Fruit fly (Drosophila melanogaster) whole organism, pupa: ENCODE data around the gene CG18180.
A peak's percentile ranks its signal among the peaks of the same experiment; 100 is the strongest.

Experiments
- CG10348 ChIP-seq: fragments of 200-800 bp; sonication (Bioruptor generic); IDR thresholded peaks from 2 replicates; pipeline ENCODE4 v1.3.6; 2022; ENCODE audit warnings: missing biosample characterization, missing genetic modification characterization
- CG12605 ChIP-seq: fragments of 200-800 bp; sonication (Bioruptor generic); IDR thresholded peaks from 2 replicates; pipeline ENCODE4 v1.3.6; 2022; ENCODE audit warnings: missing biosample characterization, missing genetic modification characterization
- CG13204 ChIP-seq: fragments of 200-800 bp; sonication (Bioruptor generic); optimal IDR thresholded peaks from 2 replicates; lab custom pipeline; 2018; ENCODE audit warnings: missing biosample characterization, mild to moderate bottlenecking, missing genetic modification characterization, moderate library complexity
- CG14655 ChIP-seq: fragments of 200-800 bp; sonication (Bioruptor generic); optimal IDR thresholded peaks from 3 replicates; lab custom pipeline; 2017; ENCODE audit warnings: mild to moderate bottlenecking, missing biosample characterization, missing genetic modification reagents, missing genetic modification characterization
- CG15710 ChIP-seq: fragments of 200-800 bp; sonication (Bioruptor generic); optimal IDR thresholded peaks from 2 replicates; lab custom pipeline; 2018; ENCODE audit warnings: missing biosample characterization, mild to moderate bottlenecking, missing genetic modification characterization, moderate library complexity
- CG17806 ChIP-seq: fragments of 200-800 bp; sonication (Bioruptor generic); optimal IDR thresholded peaks from 2 replicates; lab custom pipeline; 2018; ENCODE audit warnings: missing biosample characterization, mild to moderate bottlenecking, missing genetic modification characterization, moderate library complexity
- CG32121 ChIP-seq: fragments of 200-800 bp; sonication (Bioruptor generic); IDR thresholded peaks from 2 replicates; pipeline ENCODE4 v1.3.6; 2022; ENCODE audit warnings: missing biosample characterization, missing genetic modification characterization
- CG34367 ChIP-seq: fragments of 200-800 bp; sonication (Bioruptor generic); optimal IDR thresholded peaks from 2 replicates; lab custom pipeline; 2018; ENCODE audit warnings: missing biosample characterization, mild to moderate bottlenecking, missing genetic modification characterization
- CG4496 ChIP-seq: fragments of 200-800 bp; sonication (Bioruptor generic); IDR thresholded peaks from 3 replicates; pipeline ENCODE4 v1.3.6; 2022; ENCODE audit warnings: missing biosample characterization, missing genetic modification characterization
- CG8159 ChIP-seq: fragments of 200-800 bp; sonication (Bioruptor generic); optimal IDR thresholded peaks from 3 replicates; lab custom pipeline; 2018; ENCODE audit warnings: missing biosample characterization, mild to moderate bottlenecking, missing genetic modification characterization, moderate library complexity
- CG8301 ChIP-seq: fragments of 200-800 bp; sonication (Bioruptor generic); optimal IDR thresholded peaks from 2 replicates; lab custom pipeline; 2018; ENCODE audit warnings: missing biosample characterization, mild to moderate bottlenecking, missing genetic modification characterization
- CG9948 ChIP-seq: fragments of 200-800 bp; sonication (Bioruptor generic); optimal IDR thresholded peaks from 2 replicates; lab custom pipeline; 2018; ENCODE audit warnings: missing biosample characterization, mild to moderate bottlenecking, missing genetic modification characterization, moderate library complexity
- D1 ChIP-seq: fragments of 200-800 bp; sonication (Bioruptor generic); optimal IDR thresholded peaks from 2 replicates; lab custom pipeline; 2018; ENCODE audit warnings: missing biosample characterization, mild to moderate bottlenecking, missing genetic modification characterization, moderate library complexity
- EcR ChIP-seq: fragments of 200-800 bp; sonication (Bioruptor generic); optimal IDR thresholded peaks from 3 replicates; lab custom pipeline; 2019; ENCODE audit warnings: missing biosample characterization, missing genetic modification characterization, mild to moderate bottlenecking, moderate library complexity, missing genetic modification reagents
- Ets98B ChIP-seq: fragments of 200-800 bp; sonication (Bioruptor generic); IDR thresholded peaks from 2 replicates; pipeline ENCODE4 v1.3.6; 2022; ENCODE audit warnings: missing biosample characterization, missing genetic modification characterization
- Pif1A ChIP-seq: fragments of 200-800 bp; sonication (Bioruptor generic); optimal IDR thresholded peaks from 3 replicates; lab custom pipeline; 2016; ENCODE audit warnings: missing biosample characterization, missing genetic modification characterization
- Pif1B ChIP-seq: fragments of 200-800 bp; sonication (Bioruptor generic); optimal IDR thresholded peaks from 3 replicates; lab custom pipeline; 2016; ENCODE audit warnings: missing biosample characterization, missing genetic modification characterization
- Snoo ChIP-seq: fragments of 200-800 bp; sonication (Bioruptor generic); optimal IDR thresholded peaks from 3 replicates; lab custom pipeline; 2017; ENCODE audit warnings: missing biosample characterization, mild to moderate bottlenecking, missing genetic modification characterization, inconsistent platforms
- fd96Ca ChIP-seq: fragments of 200-800 bp; sonication (Bioruptor generic); IDR thresholded peaks from 3 replicates; pipeline ENCODE4 v1.3.6; 2022; ENCODE audit warnings: missing biosample characterization, missing genetic modification characterization
- gl ChIP-seq: fragments of 200-800 bp; sonication (Bioruptor generic); optimal IDR thresholded peaks from 2 replicates; lab custom pipeline; 2018; ENCODE audit warnings: missing biosample characterization, mild to moderate bottlenecking, missing genetic modification characterization
- rn ChIP-seq: fragments of 200-800 bp; sonication (Bioruptor generic); IDR thresholded peaks from 2 replicates; pipeline ENCODE4 v1.3.6; 2022; ENCODE audit warnings: missing biosample characterization, missing genetic modification characterization

The CG18180 gene

dm6 chr3L:9615443-9616141 lies 25.2 kb upstream of the CG18180 start:
- no peak for TF ChIP-seq CG17806 (tag; lab: Kevin White, UChicago)
- TF ChIP-seq EcR (GFP tag; lab: Kevin White, UChicago), result peak; percentile 67

dm6 chr3L:9624014-9624413 lies 16.8 kb upstream of the CG18180 start, which contains the start of gene CG3335:
Gene CG3335, plus strand, starts transcription at chr3L:9624237.
- TF ChIP-seq rn (GFP tag; lab: Robert Waterston, UW) (no peak), D1 (no peak), Ets98B (GFP tag; lab: Robert Waterston, UW) (no peak), CG32121 (GFP tag; lab: Robert Waterston, UW) (no peak), CG10348 (GFP tag; lab: Robert Waterston, UW) (no peak), CG34367 (tag; lab: Kevin White, UChicago) (no peak), CG9948 (tag; lab: Kevin White, UChicago) (no peak), Pif1B (GFP tag; lab: Kevin White, UChicago) (no peak), CG17806 (tag; lab: Kevin White, UChicago) (no peak), CG13204 (no peak), CG8159 (tag; lab: Kevin White, UChicago) (no peak), CG4496 (GFP tag; lab: Robert Waterston, UW) (no peak)

dm6 chr3L:9628376-9628775 lies 12.4 kb upstream of the CG18180 start, which contains the start of gene Cyp40:
Gene Cyp40, plus strand, starts transcription at chr3L:9628676.
- TF ChIP-seq CG13204, result no peak
- no peak for TF ChIP-seq rn (GFP tag; lab: Robert Waterston, UW)
- TF ChIP-seq CG8159 (tag; lab: Kevin White, UChicago), result no peak
- TF ChIP-seq CG4496 (GFP tag; lab: Robert Waterston, UW), result no peak
- no peak for TF ChIP-seq EcR (GFP tag; lab: Kevin White, UChicago)
- TF ChIP-seq Pif1A (GFP tag; lab: Kevin White, UChicago), result no peak

- TF ChIP-seq gl (tag; lab: Kevin White, UChicago), result no peak
- no peak for TF ChIP-seq Ets98B (GFP tag; lab: Robert Waterston, UW)
- no peak for TF ChIP-seq CG17806 (tag; lab: Kevin White, UChicago)
- no peak for TF ChIP-seq CG4496 (GFP tag; lab: Robert Waterston, UW)
- no peak for TF ChIP-seq CG34367 (tag; lab: Kevin White, UChicago)
- no peak for TF ChIP-seq Pif1A (GFP tag; lab: Kevin White, UChicago)
- TF ChIP-seq CG9948 (tag; lab: Kevin White, UChicago), result no peak
- no peak for TF ChIP-seq CG12605 (GFP tag; lab: Robert Waterston, UW)
- no peak for TF ChIP-seq rn (GFP tag; lab: Robert Waterston, UW)
- TF ChIP-seq CG13204, result no peak
- no peak for TF ChIP-seq CG14655 (GFP tag; lab: Kevin White, UChicago)
- TF ChIP-seq CG8159 (tag; lab: Kevin White, UChicago), result no peak
- TF ChIP-seq fd96Ca (GFP tag; lab: Robert Waterston, UW), result no peak
- TF ChIP-seq CG8301 (tag; lab: Kevin White, UChicago), result no peak
- no peak for TF ChIP-seq Snoo
- no peak for TF ChIP-seq CG15710 (tag; lab: Kevin White, UChicago)
- TF ChIP-seq D1, result no peak
- TF ChIP-seq CG32121 (GFP tag; lab: Robert Waterston, UW), result no peak
- TF ChIP-seq Pif1B (GFP tag; lab: Kevin White, UChicago), result no peak
- TF ChIP-seq CG10348 (GFP tag; lab: Robert Waterston, UW), result no peak
Measured at dm6 chr3L:9629093-9629492, 11.7 kb upstream of the CG18180 start, which contains the start of gene Or67b. Gene Or67b, minus strand, starts transcription at chr3L:9629193.

- TF ChIP-seq D1 (no peak), Pif1A (GFP tag; lab: Kevin White, UChicago) (no peak), CG12605 (GFP tag; lab: Robert Waterston, UW) (no peak), CG15710 (tag; lab: Kevin White, UChicago) (no peak), CG8159 (tag; lab: Kevin White, UChicago) (no peak), CG10348 (GFP tag; lab: Robert Waterston, UW) (no peak), CG9948 (tag; lab: Kevin White, UChicago) (no peak), gl (tag; lab: Kevin White, UChicago) (no peak), fd96Ca (GFP tag; lab: Robert Waterston, UW) (no peak), CG32121 (GFP tag; lab: Robert Waterston, UW) (no peak), CG14655 (GFP tag; lab: Kevin White, UChicago) (no peak), CG34367 (tag; lab: Kevin White, UChicago) (no peak)
Measured at dm6 chr3L:9629910-9630309, 10.9 kb upstream of the CG18180 start.

dm6 chr3L:9637812-9638211 lies 3.0 kb upstream of the CG18180 start, which contains the start of gene CG8329:
Gene CG8329, plus strand, starts transcription at chr3L:9638112.
- TF ChIP-seq CG8301 (tag; lab: Kevin White, UChicago) (no peak), CG13204 (no peak), CG14655 (GFP tag; lab: Kevin White, UChicago) (no peak), CG32121 (GFP tag; lab: Robert Waterston, UW) (no peak), CG4496 (GFP tag; lab: Robert Waterston, UW) (no peak), rn (GFP tag; lab: Robert Waterston, UW) (no peak), Pif1A (GFP tag; lab: Kevin White, UChicago) (no peak), CG34367 (tag; lab: Kevin White, UChicago) (no peak), CG9948 (tag; lab: Kevin White, UChicago) (no peak), CG17806 (tag; lab: Kevin White, UChicago) (no peak), D1 (no peak), Pif1B (GFP tag; lab: Kevin White, UChicago) (no peak), CG10348 (GFP tag; lab: Robert Waterston, UW) (no peak), CG8159 (tag; lab: Kevin White, UChicago) (no peak), gl (tag; lab: Kevin White, UChicago) (no peak), CG12605 (GFP tag; lab: Robert Waterston, UW) (no peak), Snoo (no peak), Ets98B (GFP tag; lab: Robert Waterston, UW) (no peak), EcR (GFP tag; lab: Kevin White, UChicago) (no peak), fd96Ca (GFP tag; lab: Robert Waterston, UW) (no peak)
